Worm (Caenorhabditis elegans) whole organism, L1 larva: ENCODE measurements around the gene ceh-40.
"Not testable (repeated sequence)": the region's sequence is repeated elsewhere in the genome, so short reads cannot be mapped to it uniquely, and the experiment has no call there.

Experiments
- C04F5.9 ChIP-seq: sonication (generic microtip); optimal IDR thresholded peaks from 2 replicates; lab custom pipeline; 2016; ENCODE audit warnings: missing genetic modification characterization, missing compliant biosample characterization
- C16A3.4 ChIP-seq: fragments of 150-350 bp; optimal IDR thresholded peaks from 2 replicates; lab custom pipeline; 2014; ENCODE audit warnings: missing biosample characterization, missing genetic modification characterization
- C34B4.2 ChIP-seq: sonication (generic microtip); optimal IDR thresholded peaks from 2 replicates; lab custom pipeline; 2017; ENCODE audit warnings: mild to moderate bottlenecking, missing genetic modification characterization, missing compliant biosample characterization
- aha-1 ChIP-seq: fragments of 150-350 bp; optimal IDR thresholded peaks from 2 replicates; lab custom pipeline; 2014; ENCODE audit warnings: missing biosample characterization, missing genetic modification characterization
- alr-1 ChIP-seq: fragments of 200-800 bp; sonication (Bioruptor generic); optimal IDR thresholded peaks from 2 replicates; lab custom pipeline; 2018; ENCODE audit warnings: borderline replicate concordance, mild to moderate bottlenecking, missing genetic modification characterization, missing compliant biosample characterization
- ama-1 ChIP-seq: fragments of 150-350 bp; optimal IDR thresholded peaks from 2 replicates; lab custom pipeline; 2014
- ces-1 ChIP-seq: fragments of 150-350 bp; optimal IDR thresholded peaks from 2 replicates; lab custom pipeline; 2014; ENCODE audit warnings: missing biosample characterization, missing genetic modification reagents, missing genetic modification characterization
- dpl-1 ChIP-seq, 3 experiments: fragments of 150-350 bp in 2 of 3; sonication (generic microtip) in 1 of 3; optimal IDR thresholded peaks; 2 replicates each; lab custom pipeline; 2014 to 2017; ENCODE audit warnings: missing biosample characterization in 3 of 3, missing genetic modification characterization in 3 of 3, missing genetic modification reagents in 3 of 3
- dsc-1 ChIP-seq: sonication (generic microtip); optimal IDR thresholded peaks from 2 replicates; lab custom pipeline; 2016; ENCODE audit warnings: mild to moderate bottlenecking, missing genetic modification characterization, missing compliant biosample characterization
- efl-3 ChIP-seq: fragments of 200-800 bp; sonication (Bioruptor generic); optimal IDR thresholded peaks from 2 replicates; lab custom pipeline; 2018; ENCODE audit warnings: mild to moderate bottlenecking, missing genetic modification characterization, missing compliant biosample characterization
- egl-27 ChIP-seq, 2 experiments: fragments of 150-350 bp in 1 of 2; sonication (generic microtip); optimal IDR thresholded peaks; 3 replicates each; lab custom pipeline; 2017 to 2018; ENCODE audit warnings: missing biosample characterization in 2 of 2, missing genetic modification characterization in 2 of 2, missing genetic modification reagents in 2 of 2
- fkh-10 ChIP-seq: sonication (generic microtip); optimal IDR thresholded peaks from 2 replicates; lab custom pipeline; 2017; ENCODE audit warnings: missing biosample characterization, missing genetic modification reagents, missing genetic modification characterization
- fkh-8 ChIP-seq: sonication (generic microtip); optimal IDR thresholded peaks from 2 replicates; lab custom pipeline; 2016; ENCODE audit warnings: mild to moderate bottlenecking, missing genetic modification characterization, missing compliant biosample characterization
- fos-1 ChIP-seq: fragments of 150-350 bp; optimal IDR thresholded peaks from 2 replicates; lab custom pipeline; 2014; ENCODE audit warnings: missing biosample characterization, missing genetic modification characterization
- isw-1 ChIP-seq: fragments of 200-800 bp; sonication (Bioruptor generic); IDR thresholded peaks from 2 replicates; pipeline ENCODE4 v1.3.6; 2022; ENCODE audit warnings: missing genetic modification characterization, missing compliant biosample characterization
- jun-1 ChIP-seq: fragments of 150-350 bp; optimal IDR thresholded peaks from 2 replicates; lab custom pipeline; 2014; ENCODE audit warnings: missing biosample characterization, missing genetic modification reagents, missing genetic modification characterization
- lin-13 ChIP-seq: fragments of 150-350 bp; optimal IDR thresholded peaks from 2 replicates; lab custom pipeline; 2014; ENCODE audit warnings: missing biosample characterization, missing genetic modification reagents, missing genetic modification characterization
- lin-35 ChIP-seq, 2 experiments: fragments of 150-350 bp; optimal IDR thresholded peaks; 2 replicates each; lab custom pipeline; 2014; ENCODE audit warnings: missing biosample characterization in 2 of 2, missing genetic modification characterization in 2 of 2, missing genetic modification reagents in 2 of 2
- lsy-2 ChIP-seq, 2 experiments: fragments of 150-350 bp; optimal IDR thresholded peaks; 2 replicates each; lab custom pipeline; 2014; ENCODE audit warnings: missing biosample characterization in 2 of 2, missing genetic modification characterization in 2 of 2
- mab-9 ChIP-seq: fragments of 200-800 bp; sonication (Bioruptor generic); IDR thresholded peaks from 2 replicates; pipeline ENCODE4 v1.3.6; 2022; ENCODE audit warnings: missing genetic modification reagents, missing genetic modification characterization, missing compliant biosample characterization
- mdl-1 ChIP-seq, 2 experiments: fragments of 150-350 bp; optimal IDR thresholded peaks; 2 replicates each; lab custom pipeline; 2014 to 2017; ENCODE audit warnings: missing biosample characterization in 2 of 2, missing genetic modification characterization in 2 of 2, inconsistent platforms in 1 of 2
- nhr-12 ChIP-seq: sonication (generic microtip); optimal IDR thresholded peaks from 2 replicates; lab custom pipeline; 2017; ENCODE audit warnings: missing biosample characterization, missing genetic modification characterization
- nhr-237 ChIP-seq: fragments of 150-350 bp; optimal IDR thresholded peaks from 2 replicates; lab custom pipeline; 2014; ENCODE audit warnings: missing biosample characterization, missing genetic modification characterization
- nhr-71 ChIP-seq: sonication (generic microtip); optimal IDR thresholded peaks from 2 replicates; lab custom pipeline; 2016; ENCODE audit warnings: mild to moderate bottlenecking, missing genetic modification characterization, moderate library complexity, missing compliant biosample characterization
- nhr-76 ChIP-seq: sonication (generic microtip); optimal IDR thresholded peaks from 2 replicates; lab custom pipeline; 2017; ENCODE audit warnings: missing biosample characterization, missing genetic modification characterization
- nhr-77 ChIP-seq: fragments of 150-350 bp; optimal IDR thresholded peaks from 2 replicates; lab custom pipeline; 2014; ENCODE audit warnings: missing biosample characterization, missing genetic modification characterization
- nhr-85 ChIP-seq: sonication (generic microtip); peaks from one replicate; lab custom pipeline; 2016; ENCODE audit warnings: missing genetic modification characterization, inconsistent platforms, missing compliant biosample characterization
- skn-1 ChIP-seq: fragments of 150-350 bp; optimal IDR thresholded peaks from 2 replicates; lab custom pipeline; 2014; ENCODE audit warnings: missing biosample characterization, missing genetic modification characterization
- snu-23 ChIP-seq: sonication (generic microtip); optimal IDR thresholded peaks from 2 replicates; lab custom pipeline; 2016; ENCODE audit warnings: missing genetic modification characterization, missing compliant biosample characterization
- sup-37 ChIP-seq: fragments of 200-800 bp; sonication (Bioruptor generic); optimal IDR thresholded peaks from 2 replicates; lab custom pipeline; 2018; ENCODE audit warnings: mild to moderate bottlenecking, missing genetic modification characterization, missing compliant biosample characterization
- swsn-7 ChIP-seq: sonication (generic microtip); optimal IDR thresholded peaks from 2 replicates; lab custom pipeline; 2016; ENCODE audit warnings: missing genetic modification characterization, missing compliant biosample characterization
- unc-130 ChIP-seq: fragments of 150-350 bp; optimal IDR thresholded peaks from 2 replicates; lab custom pipeline; 2017; ENCODE audit warnings: missing biosample characterization, missing genetic modification characterization, inconsistent platforms
- unc-30 ChIP-seq: sonication (generic microtip); optimal IDR thresholded peaks from 2 replicates; lab custom pipeline; 2017; ENCODE audit warnings: missing biosample characterization, missing genetic modification characterization
- unc-86 ChIP-seq: sonication (generic microtip); optimal IDR thresholded peaks from 2 replicates; lab custom pipeline; 2016; ENCODE audit warnings: missing genetic modification characterization, missing compliant biosample characterization
- vab-15 ChIP-seq: sonication (generic microtip); optimal IDR thresholded peaks from 2 replicates; lab custom pipeline; 2017; ENCODE audit warnings: missing genotype, mild to moderate bottlenecking, missing genetic modification characterization, missing compliant biosample characterization
- zip-4 ChIP-seq: fragments of 200-800 bp; sonication (Bioruptor generic); optimal IDR thresholded peaks from 2 replicates; lab custom pipeline; 2018; ENCODE audit warnings: mild to moderate bottlenecking, missing genetic modification characterization, moderate library complexity, missing compliant biosample characterization
- ztf-11 ChIP-seq, 2 experiments: sonication (generic microtip); optimal IDR thresholded peaks; 2 replicates each; lab custom pipeline; 2016 to 2017; ENCODE audit warnings: missing genetic modification characterization in 2 of 2, missing biosample characterization in 1 of 2, missing compliant biosample characterization in 1 of 2

Gene ceh-40

ce11 chrX:12308045-12308499 is 12.5 kb downstream of the ceh-40 start, which contains the start of gene F17A2.16:
TSS of gene F17A2.16 (plus strand) at chrX:12308449.
- TF ChIP-seq C04F5.9 (tag; lab: Kevin White, UChicago); C16A3.4 (tag; lab: Kevin White, UChicago); mab-9 (GFP tag; lab: Robert Waterston, UW): not testable (repeated sequence)
- TF ChIP-seq, all 84 proteins: peak for 0; not testable (repeated sequence) for 84

ce11 chrX:12306565-12306964 is 14.0 kb downstream of the ceh-40 start, which contains the start of gene phf-32:
TSS of gene phf-32 (plus strand) at chrX:12306865.
- no peak for TF ChIP-seq zip-4
- no peak for TF ChIP-seq mdl-1 (tag; optimal IDR thresholded peaks at IDR 0.05; lab: Kevin White, UChicago)
- TF ChIP-seq skn-1 (tag; lab: Kevin White, UChicago), result no peak
- TF ChIP-seq C16A3.4 (tag; lab: Kevin White, UChicago), result no peak
- TF ChIP-seq fkh-8 (tag; lab: Kevin White, UChicago), result no peak
- no peak for TF ChIP-seq egl-27 (tag; optimal IDR thresholded peaks at IDR 0.05; lab: Kevin White, UChicago)
- TF ChIP-seq vab-15 (tag; lab: Kevin White, UChicago), result no peak
- TF ChIP-seq jun-1 (tag; lab: Kevin White, UChicago), result no peak
- no peak for TF ChIP-seq lin-35 (GFP tag; optimal IDR thresholded peaks at IDR 0.05; lab: Kevin White, UChicago)
- TF ChIP-seq sup-37 (GFP tag; lab: Kevin White, UChicago), result no peak
- TF ChIP-seq ama-1 (lab: Kevin White, UChicago), result no peak
- TF ChIP-seq nhr-237 (tag; lab: Kevin White, UChicago), result no peak
- TF ChIP-seq alr-1 (tag; lab: Kevin White, UChicago), result no peak

ce11 chrX:12304231-12304630 is 16.3 kb downstream of the ceh-40 start:
- TF ChIP-seq snu-23 (GFP tag; lab: Kevin White, UChicago), result no peak
- no peak for TF ChIP-seq dsc-1 (tag; lab: Kevin White, UChicago)
- TF ChIP-seq unc-30 (tag; lab: Kevin White, UChicago), result no peak
- no peak for TF ChIP-seq aha-1 (tag; lab: Kevin White, UChicago)
- no peak for TF ChIP-seq fkh-10
- no peak for TF ChIP-seq lin-13
- TF ChIP-seq dpl-1 (GFP tag; optimal IDR thresholded peaks at IDR 0.05; lab: Kevin White, UChicago), result no peak
- no peak for TF ChIP-seq C16A3.4 (tag; lab: Kevin White, UChicago)

ce11 chrX:12302755-12303154 is 17.8 kb downstream of the ceh-40 start, which contains the start of gene dot-1.3:
TSS of gene dot-1.3 (minus strand) at chrX:12302855.
- not testable (repeated sequence) for TF ChIP-seq lin-13; lsy-2 (tag; optimal IDR thresholded peaks at IDR 0.05; lab: Kevin White, UChicago); nhr-71 (tag; lab: Kevin White, UChicago)

- TF ChIP-seq nhr-85 (peak; percentile 1), egl-27 (tag; optimal IDR thresholded peaks at IDR 0.05; lab: Kevin White, UChicago) (no peak)
- TF ChIP-seq, all 84 proteins: peak for 1
Measured at ce11 chrX:12299834-12300233, 20.7 kb downstream of the ceh-40 start, which contains the start of gene W06D11.5. TSS of gene W06D11.5 (plus strand) at chrX:12300134.

ce11 chrX:12298324-12298723 is 22.3 kb downstream of the ceh-40 start, which contains the start of gene W06D11.3:
TSS of gene W06D11.3 (plus strand) at chrX:12298683.
- TF ChIP-seq nhr-71 (tag; lab: Kevin White, UChicago), result no peak
- no peak for TF ChIP-seq swsn-7 (tag; lab: Kevin White, UChicago)
- no peak for TF ChIP-seq unc-86
- TF ChIP-seq ztf-11 (tag; optimal IDR thresholded peaks at IDR 0.05; lab: Kevin White, UChicago), result no peak
- no peak for TF ChIP-seq fkh-10
- no peak for TF ChIP-seq efl-3 (GFP tag; lab: Kevin White, UChicago)
- TF ChIP-seq C34B4.2 (tag; lab: Kevin White, UChicago), result no peak
- no peak for TF ChIP-seq nhr-76 (tag; lab: Kevin White, UChicago)
- no peak for TF ChIP-seq zip-4
- no peak for TF ChIP-seq ces-1 (GFP tag; lab: Kevin White, UChicago)
- no peak for TF ChIP-seq nhr-77
- no peak for TF ChIP-seq nhr-12 (tag; lab: Kevin White, UChicago)
- TF ChIP-seq unc-130 (tag; lab: Kevin White, UChicago), result no peak
- no peak for TF ChIP-seq dsc-1 (tag; lab: Kevin White, UChicago)
- no peak for TF ChIP-seq fos-1 (tag; lab: Kevin White, UChicago)
- TF ChIP-seq lsy-2 (tag; optimal IDR thresholded peaks at IDR 0.05; lab: Kevin White, UChicago), result no peak
- TF ChIP-seq snu-23 (GFP tag; lab: Kevin White, UChicago), result no peak
- TF ChIP-seq jun-1 (tag; lab: Kevin White, UChicago), result no peak
- TF ChIP-seq isw-1 (GFP tag; lab: Robert Waterston, UW), result no peak
